Fruit fly (Drosophila melanogaster) whole organism, pupa: ENCODE results near the gene CG14445.

Experiments used
- CG13204 ChIP-seq: fragments of 200-800 bp; sonication (Bioruptor generic); optimal IDR thresholded peaks from 2 replicates; lab custom pipeline; 2018; ENCODE audit warnings: missing biosample characterization, mild to moderate bottlenecking, missing genetic modification characterization, moderate library complexity
- CG14655 ChIP-seq: fragments of 200-800 bp; sonication (Bioruptor generic); optimal IDR thresholded peaks from 3 replicates; lab custom pipeline; 2017; ENCODE audit warnings: mild to moderate bottlenecking, missing biosample characterization, missing genetic modification reagents, missing genetic modification characterization
- CG15710 ChIP-seq: fragments of 200-800 bp; sonication (Bioruptor generic); optimal IDR thresholded peaks from 2 replicates; lab custom pipeline; 2018; ENCODE audit warnings: missing biosample characterization, mild to moderate bottlenecking, missing genetic modification characterization, moderate library complexity
- CG32121 ChIP-seq: fragments of 200-800 bp; sonication (Bioruptor generic); IDR thresholded peaks from 2 replicates; pipeline ENCODE4 v1.3.6; 2022; ENCODE audit warnings: missing biosample characterization, missing genetic modification characterization
- CG8301 ChIP-seq: fragments of 200-800 bp; sonication (Bioruptor generic); optimal IDR thresholded peaks from 2 replicates; lab custom pipeline; 2018; ENCODE audit warnings: missing biosample characterization, mild to moderate bottlenecking, missing genetic modification characterization
- CG9948 ChIP-seq: fragments of 200-800 bp; sonication (Bioruptor generic); optimal IDR thresholded peaks from 2 replicates; lab custom pipeline; 2018; ENCODE audit warnings: missing biosample characterization, mild to moderate bottlenecking, missing genetic modification characterization, moderate library complexity
- D1 ChIP-seq: fragments of 200-800 bp; sonication (Bioruptor generic); optimal IDR thresholded peaks from 2 replicates; lab custom pipeline; 2018; ENCODE audit warnings: missing biosample characterization, mild to moderate bottlenecking, missing genetic modification characterization, moderate library complexity
- EcR ChIP-seq: fragments of 200-800 bp; sonication (Bioruptor generic); optimal IDR thresholded peaks from 3 replicates; lab custom pipeline; 2019; ENCODE audit warnings: missing biosample characterization, missing genetic modification characterization, mild to moderate bottlenecking, moderate library complexity, missing genetic modification reagents
- Ets98B ChIP-seq: fragments of 200-800 bp; sonication (Bioruptor generic); IDR thresholded peaks from 2 replicates; pipeline ENCODE4 v1.3.6; 2022; ENCODE audit warnings: missing biosample characterization, missing genetic modification characterization
- Pif1A ChIP-seq: fragments of 200-800 bp; sonication (Bioruptor generic); optimal IDR thresholded peaks from 3 replicates; lab custom pipeline; 2016; ENCODE audit warnings: missing biosample characterization, missing genetic modification characterization
- Snoo ChIP-seq: fragments of 200-800 bp; sonication (Bioruptor generic); optimal IDR thresholded peaks from 3 replicates; lab custom pipeline; 2017; ENCODE audit warnings: missing biosample characterization, mild to moderate bottlenecking, missing genetic modification characterization, inconsistent platforms
- gl ChIP-seq: fragments of 200-800 bp; sonication (Bioruptor generic); optimal IDR thresholded peaks from 2 replicates; lab custom pipeline; 2018; ENCODE audit warnings: missing biosample characterization, mild to moderate bottlenecking, missing genetic modification characterization

DNA sequence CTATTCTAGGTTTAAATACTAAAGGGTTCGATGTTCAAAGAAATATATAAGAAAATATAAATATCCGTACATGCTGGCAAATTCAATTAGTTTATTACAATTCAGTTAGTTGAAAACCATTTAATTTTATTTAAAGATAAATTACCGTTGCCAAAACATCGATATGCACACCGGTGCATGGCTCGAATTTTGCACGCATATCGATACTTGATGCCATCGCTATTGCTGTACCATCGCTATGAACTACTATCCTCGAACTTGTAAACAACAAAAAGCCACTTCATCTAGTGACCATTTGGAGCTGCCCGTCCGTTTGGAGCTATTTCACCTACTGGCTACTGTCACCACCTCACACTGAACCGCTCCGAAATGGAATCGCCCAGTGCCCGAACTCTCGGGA, 23.8 kb downstream of the CG14445 start, which contains the start of gene Josd:
- TF ChIP-seq CG15710 (tag; lab: Kevin White, UChicago) (no peak), Snoo (tag; lab: Kevin White, UChicago) (no peak), CG32121 (GFP tag; lab: Robert Waterston, UW) (no peak), Ets98B (GFP tag; lab: Robert Waterston, UW) (no peak), EcR (GFP tag; lab: Kevin White, UChicago) (no peak), D1 (tag; lab: Kevin White, UChicago) (no peak), CG8301 (tag; lab: Kevin White, UChicago) (no peak), gl (no peak), CG13204 (GFP tag; lab: Kevin White, UChicago) (no peak), CG9948 (tag; lab: Kevin White, UChicago) (no peak), Pif1A (no peak), CG14655 (no peak)
